Worm (Caenorhabditis elegans) whole organism, L3 larva: Measurements from ENCODE around the gene cyh-1.

Source experiments
- R02D3.7 ChIP-seq: fragments of 150-350 bp; optimal IDR thresholded peaks from 2 replicates; lab custom pipeline; 2014; ENCODE audit warnings: missing biosample characterization, missing genetic modification characterization
- ama-1 ChIP-seq: fragments of 150-350 bp; optimal IDR thresholded peaks from 2 replicates; lab custom pipeline; 2018
- ceh-28 ChIP-seq: fragments of 150-350 bp; optimal IDR thresholded peaks from 2 replicates; lab custom pipeline; 2014; ENCODE audit warnings: missing biosample characterization, missing genetic modification reagents, missing genetic modification characterization
- ceh-82 ChIP-seq: fragments of 150-350 bp; optimal IDR thresholded peaks from 2 replicates; lab custom pipeline; 2014; ENCODE audit warnings: missing biosample characterization, missing genetic modification characterization
- daf-12 ChIP-seq: fragments of 150-350 bp; optimal IDR thresholded peaks from 2 replicates; lab custom pipeline; 2014; ENCODE audit warnings: missing biosample characterization, missing genetic modification reagents, missing genetic modification characterization
- egl-5 ChIP-seq: fragments of 150-350 bp; optimal IDR thresholded peaks from 2 replicates; lab custom pipeline; 2017; ENCODE audit warnings: missing biosample characterization, missing genetic modification reagents, missing genetic modification characterization, inconsistent platforms
- elt-1 ChIP-seq: fragments of 150-350 bp; optimal IDR thresholded peaks from 2 replicates; lab custom pipeline; 2014; ENCODE audit warnings: missing biosample characterization, missing genetic modification characterization
- elt-2 ChIP-seq: sonication (generic microtip); optimal IDR thresholded peaks from 2 replicates; lab custom pipeline; 2016; ENCODE audit warnings: missing genetic modification reagents, mild to moderate bottlenecking, missing genetic modification characterization, missing compliant biosample characterization
- elt-3 ChIP-seq, 3 experiments: fragments of 150-350 bp in 1 of 3; sonication (generic microtip) in 2 of 3; optimal IDR thresholded peaks; 2 replicates in 2 of 3; 4 replicates in 1 of 3; lab custom pipeline; 2014 to 2017; ENCODE audit warnings: missing biosample characterization in 3 of 3, missing genetic modification characterization in 3 of 3
- eor-1 ChIP-seq, 2 experiments: fragments of 150-350 bp; optimal IDR thresholded peaks; 2 replicates each; lab custom pipeline; 2014 to 2018; ENCODE audit warnings: missing biosample characterization in 2 of 2, missing genetic modification characterization in 2 of 2
- fkh-10 ChIP-seq: sonication (generic microtip); optimal IDR thresholded peaks from 2 replicates; lab custom pipeline; 2017; ENCODE audit warnings: missing biosample characterization, missing genetic modification reagents, missing genetic modification characterization
- fkh-2 ChIP-seq: fragments of 150-350 bp; optimal IDR thresholded peaks from 2 replicates; lab custom pipeline; 2014; ENCODE audit warnings: missing biosample characterization, missing genetic modification reagents, missing genetic modification characterization
- fos-1 ChIP-seq: fragments of 150-350 bp; optimal IDR thresholded peaks from 2 replicates; lab custom pipeline; 2014; ENCODE audit warnings: missing biosample characterization, missing genetic modification characterization
- hmg-11 ChIP-seq: sonication (generic microtip); optimal IDR thresholded peaks from 2 replicates; lab custom pipeline; 2016; ENCODE audit warnings: missing genetic modification characterization, missing compliant biosample characterization
- jun-1 ChIP-seq: fragments of 150-350 bp; optimal IDR thresholded peaks from 2 replicates; lab custom pipeline; 2014; ENCODE audit warnings: missing biosample characterization, missing genetic modification reagents, missing genetic modification characterization
- lin-15B ChIP-seq: fragments of 150-350 bp; optimal IDR thresholded peaks from 2 replicates; lab custom pipeline; 2014; ENCODE audit warnings: missing biosample characterization, missing genetic modification characterization
- lin-39 ChIP-seq: fragments of 150-350 bp; optimal IDR thresholded peaks from 2 replicates; lab custom pipeline; 2018; ENCODE audit warnings: missing biosample characterization, missing genetic modification reagents, missing genetic modification characterization
- lsy-12 ChIP-seq: sonication (generic microtip); optimal IDR thresholded peaks from 2 replicates; lab custom pipeline; 2016; ENCODE audit warnings: mild to moderate bottlenecking, missing genetic modification characterization, missing compliant biosample characterization
- mdl-1 ChIP-seq: fragments of 150-350 bp; optimal IDR thresholded peaks from 2 replicates; lab custom pipeline; 2014; ENCODE audit warnings: missing biosample characterization, missing genetic modification characterization
- nfya-1 ChIP-seq: sonication (generic microtip); optimal IDR thresholded peaks from 2 replicates; lab custom pipeline; 2017; ENCODE audit warnings: missing genetic modification characterization, mild to moderate bottlenecking, missing compliant biosample characterization, antibody characterized with exemption, moderate library complexity; ENCODE audit not compliant: insufficient read depth
- nhr-11 ChIP-seq: fragments of 150-350 bp; optimal IDR thresholded peaks from 2 replicates; lab custom pipeline; 2014; ENCODE audit warnings: missing biosample characterization, missing genetic modification characterization
- nhr-12 ChIP-seq: fragments of 150-350 bp; optimal IDR thresholded peaks from 2 replicates; lab custom pipeline; 2014; ENCODE audit warnings: missing biosample characterization, missing genetic modification characterization
- nhr-23 ChIP-seq: fragments of 150-350 bp; optimal IDR thresholded peaks from 2 replicates; lab custom pipeline; 2014; ENCODE audit warnings: missing biosample characterization, missing genetic modification reagents, missing genetic modification characterization
- nhr-237 ChIP-seq: fragments of 150-350 bp; optimal IDR thresholded peaks from 2 replicates; lab custom pipeline; 2014; ENCODE audit warnings: missing biosample characterization, missing genetic modification characterization
- nhr-43 ChIP-seq: sonication (generic microtip); optimal IDR thresholded peaks from 2 replicates; lab custom pipeline; 2016; ENCODE audit warnings: mild to moderate bottlenecking, missing genetic modification characterization, missing compliant biosample characterization; ENCODE audit not compliant: poor library complexity, severe bottlenecking
- nhr-76 ChIP-seq: fragments of 150-350 bp; sonication (generic microtip); optimal IDR thresholded peaks from 5 replicates; lab custom pipeline; 2014; ENCODE audit warnings: missing biosample characterization, missing genetic modification characterization
- nhr-77 ChIP-seq: fragments of 150-350 bp; optimal IDR thresholded peaks from 2 replicates; lab custom pipeline; 2014; ENCODE audit warnings: missing biosample characterization, missing genetic modification characterization
- pha-4 ChIP-seq: fragments of 150-350 bp; optimal IDR thresholded peaks from 2 replicates; lab custom pipeline; 2014; ENCODE audit warnings: missing biosample characterization, missing genetic modification reagents, missing genetic modification characterization
- pqm-1 ChIP-seq: fragments of 150-350 bp; optimal IDR thresholded peaks from 2 replicates; lab custom pipeline; 2017; ENCODE audit warnings: missing biosample characterization, missing genetic modification characterization, inconsistent platforms
- sea-2 ChIP-seq: fragments of 150-350 bp; sonication (generic microtip); optimal IDR thresholded peaks from 4 replicates; lab custom pipeline; 2014; ENCODE audit warnings: missing biosample characterization, missing genetic modification reagents, missing genetic modification characterization
- skn-1 ChIP-seq: fragments of 150-350 bp; optimal IDR thresholded peaks from 2 replicates; lab custom pipeline; 2014; ENCODE audit warnings: missing biosample characterization, missing genetic modification characterization
- snpc-4 ChIP-seq: fragments of 150-350 bp; optimal IDR thresholded peaks from 2 replicates; lab custom pipeline; 2014; ENCODE audit warnings: missing biosample characterization, missing genetic modification characterization
- tbx-2 ChIP-seq: sonication (generic microtip); optimal IDR thresholded peaks from 2 replicates; lab custom pipeline; 2016; ENCODE audit warnings: mild to moderate bottlenecking, missing genetic modification characterization, missing compliant biosample characterization
- unc-39 ChIP-seq: sonication (generic microtip); optimal IDR thresholded peaks from 4 replicates; lab custom pipeline; 2017; ENCODE audit warnings: missing biosample characterization, missing genetic modification characterization

cyh-1 gene

ce11 chrII:3502520-3503323 is 2.1 kb upstream of the cyh-1 start, which contains the start of the genes col-71 and Y49F6B.2:
TSS of gene col-71 (minus strand) at chrII:3502570.
TSS of gene Y49F6B.2 (plus strand) at chrII:3502968.
- TF ChIP-seq nfya-1 (tag; lab: Kevin White, UChicago), result peak; percentile 67
- TF ChIP-seq lin-15B (tag; lab: Kevin White, UChicago), result peak; percentile 94
- peak; percentile 68 for TF ChIP-seq lin-39 (tag; lab: Kevin White, UChicago)
- no peak for TF ChIP-seq elt-1 (tag; lab: Kevin White, UChicago)
- peak; percentile 50 for TF ChIP-seq hmg-11
- no peak for TF ChIP-seq nhr-43 (tag; lab: Kevin White, UChicago)
- peak; percentile 47 for TF ChIP-seq ceh-28 (tag; lab: Kevin White, UChicago)
- TF ChIP-seq egl-5 (tag; lab: Kevin White, UChicago), result peak; percentile 63
- peak; percentile 28 for TF ChIP-seq elt-2 (tag; lab: Kevin White, UChicago)
- peak; percentile 21 for TF ChIP-seq tbx-2 (tag; lab: Kevin White, UChicago)
- peak; percentile 73 for TF ChIP-seq snpc-4 (tag; lab: Kevin White, UChicago)
- no peak for TF ChIP-seq fkh-2
- no peak for TF ChIP-seq ama-1
- no peak for TF ChIP-seq nhr-237 (tag; lab: Kevin White, UChicago)
- TF ChIP-seq pha-4 (tag; lab: Kevin White, UChicago), result peak; percentile 75
- TF ChIP-seq jun-1, result no peak
- TF ChIP-seq skn-1 (tag; lab: Kevin White, UChicago), result peak; percentile 30
- no peak for TF ChIP-seq eor-1 (tag; optimal IDR thresholded peaks at IDR 0.05; lab: Kevin White, UChicago)
- TF ChIP-seq nhr-23 (tag; lab: Kevin White, UChicago), result peak; percentile 61
- peak; percentile 29 for TF ChIP-seq R02D3.7 (tag; lab: Kevin White, UChicago)
- peak; percentile 59 for TF ChIP-seq fkh-10 (GFP tag; lab: Kevin White, UChicago)

ce11 chrII:3512240-3512639 is 7.4 kb downstream of the cyh-1 start, which contains the start of gene Y49F6B.19:
TSS of gene Y49F6B.19 (minus strand) at chrII:3512340.
- TF ChIP-seq ceh-28 (tag; lab: Kevin White, UChicago) (no peak), sea-2 (GFP tag; lab: Kevin White, UChicago) (no peak), fos-1 (no peak), nhr-23 (tag; lab: Kevin White, UChicago) (no peak), mdl-1 (tag; lab: Kevin White, UChicago) (no peak)
- TF ChIP-seq, all 47 proteins: peak for 0

ce11 chrII:3514631-3515030 is 9.8 kb downstream of the cyh-1 start, which contains the start of gene srz-5:
TSS of gene srz-5 (minus strand) at chrII:3514731.
- TF ChIP-seq daf-12 (tag; lab: Kevin White, UChicago) (no peak), nhr-43 (tag; lab: Kevin White, UChicago) (no peak), elt-3 (tag; optimal IDR thresholded peaks at IDR 0.05; lab: Kevin White, UChicago) (no peak), lin-39 (tag; lab: Kevin White, UChicago) (no peak), pqm-1 (tag; lab: Kevin White, UChicago) (no peak), nhr-76 (tag; lab: Kevin White, UChicago) (no peak), jun-1 (no peak), lsy-12 (tag; lab: Kevin White, UChicago) (no peak), nhr-11 (tag; lab: Kevin White, UChicago) (no peak), mdl-1 (tag; lab: Kevin White, UChicago) (no peak), sea-2 (GFP tag; lab: Kevin White, UChicago) (no peak), nhr-77 (tag; lab: Kevin White, UChicago) (no peak), unc-39 (tag; lab: Kevin White, UChicago) (no peak), skn-1 (tag; lab: Kevin White, UChicago) (no peak), nhr-12 (tag; lab: Kevin White, UChicago) (no peak)
- TF ChIP-seq, all 47 proteins: peak for 0

ce11 chrII:3515384-3516053 is 10.7 kb downstream of the cyh-1 start, which contains the start of the genes Y49F6B.14 and clec-125:
TSS of gene Y49F6B.14 (minus strand) at chrII:3515484.
TSS of gene clec-125 (plus strand) at chrII:3516003.
- TF ChIP-seq ceh-82, result no peak
- TF ChIP-seq eor-1 (tag; optimal IDR thresholded peaks at IDR 0.05; lab: Kevin White, UChicago), result no peak
- TF ChIP-seq unc-39 (tag; lab: Kevin White, UChicago), result no peak
